Fruit fly (Drosophila melanogaster): ENCODE measurements around the gene CG18223.

DNA sequence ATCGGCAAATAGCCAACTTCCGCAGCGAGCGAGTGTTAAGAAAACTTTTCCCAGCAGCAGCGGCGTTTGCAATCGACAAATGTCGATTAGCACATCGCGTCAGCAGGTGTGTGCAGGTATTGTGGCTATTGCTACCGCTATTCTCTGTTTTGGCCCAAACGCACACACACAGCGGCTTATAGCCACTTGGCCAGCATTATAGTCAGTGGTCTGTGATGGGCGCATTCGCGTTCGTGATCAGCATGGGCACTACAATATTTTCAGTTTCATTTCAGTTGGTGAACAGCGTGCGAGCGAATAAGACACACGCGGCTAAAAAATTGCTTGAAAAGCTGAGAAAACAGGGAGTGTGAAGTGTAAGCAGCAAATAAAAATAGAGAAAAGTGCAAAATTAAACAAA lies 30.2 kb upstream of the CG18223 start, which contains the start of gene CG6836:
- TF ChIP-seq CG14711 (tag; optimal IDR thresholded peaks at IDR 0.05) (no peak), kay (GFP tag; ENCODE audit: borderline replicate concordance) (no peak), CG5204 (GFP tag; optimal IDR thresholded peaks at IDR 0.05) (no peak), CG7045 (GFP tag; optimal IDR thresholded peaks at IDR 0.05) (no peak), Crg-1 (GFP tag; optimal IDR thresholded peaks at IDR 0.05) (no peak)

All from whole organism, adult.